Fruit fly (Drosophila melanogaster): Measurements from ENCODE around the gene Ugt36A1.

Ugt36A1 gene

DNA sequence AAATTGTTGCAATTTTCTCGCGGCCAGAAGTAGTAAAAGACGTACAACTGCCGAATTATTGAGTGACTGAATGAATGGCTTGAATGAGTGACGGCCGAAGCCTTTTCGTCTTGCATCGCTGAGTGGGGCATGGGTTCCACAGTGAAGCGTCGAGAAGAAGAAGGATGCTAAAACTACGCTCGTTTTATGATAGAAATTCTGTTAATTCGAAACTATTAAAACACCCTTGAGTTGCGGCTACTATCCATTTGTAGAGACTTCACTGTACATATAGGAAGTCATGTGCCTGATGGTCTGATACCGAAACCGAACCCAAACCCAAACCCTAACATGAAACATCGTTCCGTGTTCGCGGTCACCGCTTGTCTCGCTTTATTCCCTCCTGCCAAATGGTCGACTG, 33.6 kb upstream of the Ugt36A1 start:
- TF ChIP-seq rgr (GFP tag; optimal IDR thresholded peaks at IDR 0.05) (no peak), woc (GFP tag; optimal IDR thresholded peaks at IDR 0.05) (peak; percentile 2), foxo (GFP tag; optimal IDR thresholded peaks at IDR 0.05) (peak in 1 of 2 experiments; percentile 21), h (GFP tag; optimal IDR thresholded peaks at IDR 0.05) (peak; percentile 8), dl (GFP tag; optimal IDR thresholded peaks at IDR 0.05; ENCODE audit: insufficient read depth in 1 of 2, partially characterized antibody in 2 of 2) (no peak)

DNA sequence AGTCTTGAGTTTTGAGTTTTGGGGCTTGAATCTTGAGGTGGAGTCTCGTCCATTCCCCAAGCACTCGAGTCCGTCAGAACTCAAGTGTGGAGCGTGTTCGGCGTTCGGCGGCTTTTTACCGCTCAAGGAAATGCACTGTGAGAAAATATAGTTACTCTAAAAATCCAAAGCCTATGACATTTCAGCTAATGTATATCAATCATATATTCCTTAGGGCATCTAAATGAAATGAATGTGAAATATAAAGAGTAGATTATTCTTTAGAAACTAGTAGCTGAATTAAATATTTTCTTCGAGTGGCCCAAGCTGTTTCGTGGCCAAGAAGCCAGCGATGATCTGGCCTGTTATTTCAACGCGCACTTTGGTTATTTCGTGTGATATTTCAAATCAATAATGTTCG, 31.6 kb upstream of the Ugt36A1 start:
- TF ChIP-seq jim (GFP tag; optimal IDR thresholded peaks at IDR 0.05) (no peak), lola (GFP tag; optimal IDR thresholded peaks at IDR 0.05) (no peak), ey (GFP tag; optimal IDR thresholded peaks at IDR 0.05) (peak; percentile 51), Dif (GFP tag; optimal IDR thresholded peaks at IDR 0.05; ENCODE audit: partially characterized antibody) (no peak), Sp1 (GFP tag; optimal IDR thresholded peaks at IDR 0.05) (peak; percentile 50), sage (GFP tag; optimal IDR thresholded peaks at IDR 0.05) (no peak), brk (GFP tag; optimal IDR thresholded peaks at IDR 0.05) (no peak), HLH106 (tag; optimal IDR thresholded peaks at IDR 0.05) (peak; percentile 44), dmrt93B (GFP tag; optimal IDR thresholded peaks at IDR 0.05) (peak; percentile 16), Vsx2 (GFP tag; optimal IDR thresholded peaks at IDR 0.05; ENCODE audit: partially characterized antibody) (no peak), GATAd (GFP tag; optimal IDR thresholded peaks at IDR 0.05) (no peak), tai (GFP tag; optimal IDR thresholded peaks at IDR 0.05) (no peak), woc (GFP tag; optimal IDR thresholded peaks at IDR 0.05) (peak; percentile 20), Myc (optimal IDR thresholded peaks at IDR 0.05) (no peak), rgr (GFP tag; optimal IDR thresholded peaks at IDR 0.05) (peak; percentile 43), Jra (GFP tag; optimal IDR thresholded peaks at IDR 0.05) (no peak), Dfd (GFP tag; optimal IDR thresholded peaks at IDR 0.05) (no peak), Hr83 (GFP tag; optimal IDR thresholded peaks at IDR 0.05; ENCODE audit: poor library complexity, severe bottlenecking) (no peak), CG9705 (GFP tag; optimal IDR thresholded peaks at IDR 0.05) (no peak), psq (GFP tag; optimal IDR thresholded peaks at IDR 0.05) (peak; percentile 13), foxo (GFP tag; optimal IDR thresholded peaks at IDR 0.05) (peak in 1 of 2 experiments; percentile 40), N (GFP tag; optimal IDR thresholded peaks at IDR 0.05) (no peak), OdsH (GFP tag; optimal IDR thresholded peaks at IDR 0.05) (peak; percentile 61), sv (GFP tag; optimal IDR thresholded peaks at IDR 0.05) (no peak), dsf (GFP tag; optimal IDR thresholded peaks at IDR 0.05; ENCODE audit: borderline replicate concordance) (no peak), Rel (GFP tag; optimal IDR thresholded peaks at IDR 0.05) (no peak), Rel (tag; optimal IDR thresholded peaks at IDR 0.05) (no peak), usp (GFP tag; optimal IDR thresholded peaks at IDR 0.05) (no peak), fru (GFP tag; optimal IDR thresholded peaks at IDR 0.05) (peak; percentile 58), Hr78 (GFP tag; optimal IDR thresholded peaks at IDR 0.05) (no peak), CG32264 (GFP tag; optimal IDR thresholded peaks at IDR 0.05) (no peak), Hnf4 (GFP tag; optimal IDR thresholded peaks at IDR 0.05) (peak; percentile 61), pan (optimal IDR thresholded peaks at IDR 0.05) (no peak), br (GFP tag; optimal IDR thresholded peaks at IDR 0.05) (peak; percentile 29), h (GFP tag; optimal IDR thresholded peaks at IDR 0.05) (peak; percentile 61), Abd-B (GFP tag; optimal IDR thresholded peaks at IDR 0.05) (no peak), Mio (GFP tag; optimal IDR thresholded peaks at IDR 0.05) (no peak), dl (GFP tag; optimal IDR thresholded peaks at IDR 0.05; ENCODE audit: insufficient read depth in 1 of 2, partially characterized antibody in 2 of 2) (no peak), CrebA (GFP tag; optimal IDR thresholded peaks at IDR 0.05; ENCODE audit: borderline replicate concordance) (no peak)

Measured in whole organism, wandering third instar larva.